Worm (Caenorhabditis elegans): ENCODE data around the gene lgc-5.

- TF ChIP-seq ceh-16 (tag; optimal IDR thresholded peaks at IDR 0.05): no peak
- no peak for TF ChIP-seq ama-1 (optimal IDR thresholded peaks at IDR 0.05)
- no peak for TF ChIP-seq skn-1 (tag; optimal IDR thresholded peaks at IDR 0.05)
- no peak for TF ChIP-seq dmd-4 (tag; optimal IDR thresholded peaks at IDR 0.05)
- TF ChIP-seq nhr-11 (tag; optimal IDR thresholded peaks at IDR 0.05): no peak
- TF ChIP-seq nhr-77 (tag; optimal IDR thresholded peaks at IDR 0.05): no peak
- TF ChIP-seq unc-55 (GFP tag; optimal IDR thresholded peaks at IDR 0.05): no peak
- TF ChIP-seq lin-11 (tag; optimal IDR thresholded peaks at IDR 0.05): no peak
Observed at ce11 chrIV:8394105-8394504, 51.6 kb downstream of the lgc-5 start, which contains the start of gene D2096.11.

Measured in whole organism, L2 larva.